Fruit fly (Drosophila melanogaster): Measurements from ENCODE around the gene lmgA.

lmgA gene

DNA sequence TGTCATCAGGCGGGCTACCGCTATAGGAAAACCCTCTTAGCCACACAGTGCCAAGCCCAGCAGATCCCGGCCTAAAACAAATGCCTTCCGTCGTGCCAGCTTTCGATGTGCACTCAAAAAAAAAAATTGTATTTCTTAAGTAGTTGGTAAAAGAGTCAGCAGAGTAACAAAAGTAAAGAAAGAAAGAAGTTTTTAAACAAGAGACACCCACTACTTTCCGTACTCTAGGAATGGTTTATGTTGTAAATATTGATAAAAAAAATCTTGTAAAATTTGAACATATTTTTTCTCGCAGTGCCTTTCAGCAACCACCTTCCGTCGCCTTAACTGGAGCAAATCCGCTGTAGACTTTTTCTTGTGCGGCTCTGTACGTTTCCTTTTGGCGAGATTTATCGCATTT, 44.5 kb upstream of the lmgA start (continued):
- TF ChIP-seq CG8290 (GFP tag; optimal IDR thresholded peaks at IDR 0.05) = no peak
- TF ChIP-seq CG8290 (tag; optimal IDR thresholded peaks at IDR 0.05) = no peak
- TF ChIP-seq dmrt99B (tag; optimal IDR thresholded peaks at IDR 0.05) = peak; percentile 66
- TF ChIP-seq Fer1 (GFP tag; optimal IDR thresholded peaks at IDR 0.05) = peak; percentile 66
- TF ChIP-seq bigmax (GFP tag; optimal IDR thresholded peaks at IDR 0.05) = no peak
- TF ChIP-seq gt (GFP tag; IDR thresholded peaks at IDR 0.05) = no peak
- no peak for TF ChIP-seq Dref (GFP tag; IDR thresholded peaks at IDR 0.05)
- no peak for TF ChIP-seq chm (GFP tag; IDR thresholded peaks at IDR 0.05)
- 0 out of 2 replicates have a peak, but pooled peaks have one; percentile 22 for TF ChIP-seq HLH3B (GFP tag; IDR thresholded peaks at IDR 0.05)
- no peak for TF ChIP-seq Taf1 (GFP tag; IDR thresholded peaks at IDR 0.05)
- TF ChIP-seq chinmo (GFP tag; IDR thresholded peaks at IDR 0.05; ENCODE audit: partially characterized antibody) = no peak
- TF ChIP-seq CG10462 (GFP tag; optimal IDR thresholded peaks at IDR 0.05) = no peak
- TF ChIP-seq Kr (GFP tag; optimal IDR thresholded peaks at IDR 0.05) = no peak
- TF ChIP-seq Hr3 (GFP tag; optimal IDR thresholded peaks at IDR 0.05) = peak; percentile 15
- peak; percentile 66 for TF ChIP-seq CG2678 (tag; optimal IDR thresholded peaks at IDR 0.05)
- no peak for TF ChIP-seq amos (GFP tag; IDR thresholded peaks at IDR 0.05; ENCODE audit: partially characterized antibody)
- peak; percentile 41 for TF ChIP-seq CG9727 (GFP tag; optimal IDR thresholded peaks at IDR 0.05)
- TF ChIP-seq CG6765 (GFP tag; optimal IDR thresholded peaks at IDR 0.05) = no peak
- TF ChIP-seq CG10209 (GFP tag; optimal IDR thresholded peaks at IDR 0.05) = peak; percentile 25
- no peak for TF ChIP-seq croc (GFP tag; conservative IDR thresholded peaks at IDR 0.05)
- TF ChIP-seq so (GFP tag; IDR thresholded peaks at IDR 0.05) = peak; percentile 61; the same call in 1 of the 3 replicates
- TF ChIP-seq mld (GFP tag; IDR thresholded peaks at IDR 0.05; ENCODE audit: partially characterized antibody) = no peak
- TF ChIP-seq pfk (GFP tag; optimal IDR thresholded peaks at IDR 0.05) = no peak
- no peak for TF ChIP-seq repo (GFP tag; optimal IDR thresholded peaks at IDR 0.05)
- peak; percentile 4 for TF ChIP-seq CG9437 (GFP tag; optimal IDR thresholded peaks at IDR 0.05)
- no peak for TF ChIP-seq CG10321 (GFP tag; IDR thresholded peaks at IDR 0.05)
- no peak for TF ChIP-seq CG8944 (GFP tag; optimal IDR thresholded peaks at IDR 0.05)
- TF ChIP-seq CG8089 (GFP tag; optimal IDR thresholded peaks at IDR 0.05) = peak; percentile 47
- no peak for TF ChIP-seq fru (optimal IDR thresholded peaks at IDR 0.05)
- peak; percentile 31 for TF ChIP-seq bcd (GFP tag; optimal IDR thresholded peaks at IDR 0.05)
- TF ChIP-seq CG3838 (GFP tag; optimal IDR thresholded peaks at IDR 0.05) = no peak
- peak; percentile 55 for TF ChIP-seq CG16863 (GFP tag; optimal IDR thresholded peaks at IDR 0.05)
- no peak for TF ChIP-seq MESR4 (GFP tag; optimal IDR thresholded peaks at IDR 0.05)
- TF ChIP-seq usp (GFP tag; optimal IDR thresholded peaks at IDR 0.05) = no peak
- TF ChIP-seq exex (tag; optimal IDR thresholded peaks at IDR 0.05) = no peak
- no peak for TF ChIP-seq CG4360 (GFP tag; IDR thresholded peaks at IDR 0.05)
- TF ChIP-seq CG1832 (GFP tag; optimal IDR thresholded peaks at IDR 0.05) = no peak
- no peak for TF ChIP-seq maf-S (GFP tag; optimal IDR thresholded peaks at IDR 0.05)
- TF ChIP-seq gfzf (GFP tag; optimal IDR thresholded peaks at IDR 0.05) = no peak
- TF ChIP-seq CG3726 (GFP tag; IDR thresholded peaks at IDR 0.05) = no peak
- TF ChIP-seq inv (GFP tag; IDR thresholded peaks at IDR 0.05; ENCODE audit: partially characterized antibody) = no peak
- TF ChIP-seq Doc3 (GFP tag; IDR thresholded peaks at IDR 0.05; ENCODE audit: partially characterized antibody) = no peak
- no peak for TF ChIP-seq CG42726 (GFP tag; IDR thresholded peaks at IDR 0.05; ENCODE audit: partially characterized antibody)
- TF ChIP-seq tx (GFP tag; optimal IDR thresholded peaks at IDR 0.05) = no peak
- TF ChIP-seq CG2889 (GFP tag; IDR thresholded peaks at IDR 0.05) = no peak
- no peak for TF ChIP-seq CG6175 (GFP tag; IDR thresholded peaks at IDR 0.05)
- peak; percentile 51 for TF ChIP-seq CG4820 (GFP tag; optimal IDR thresholded peaks at IDR 0.05)
- no peak for TF ChIP-seq kah (GFP tag; optimal IDR thresholded peaks at IDR 0.05)
- TF ChIP-seq shn (GFP tag; optimal IDR thresholded peaks at IDR 0.05) = no peak
- TF ChIP-seq B-H1 (GFP tag; IDR thresholded peaks at IDR 0.05) = no peak
- TF ChIP-seq ranshi (GFP tag; IDR thresholded peaks at IDR 0.05) = 0 out of 2 replicates have a peak, but pooled peaks have one; percentile 39
- peak; percentile 11 for TF ChIP-seq CG2875 (GFP tag; optimal IDR thresholded peaks at IDR 0.05)
